Fruit fly (Drosophila melanogaster) whole organism, embryonic: ENCODE measurements around the gene CG42633.

Experiments
- Atf3 ChIP-seq: fragments of 200-800 bp; sonication (Bioruptor generic); optimal IDR thresholded peaks from 3 replicates; lab custom pipeline; 2016; ENCODE audit warnings: missing biosample characterization, missing genetic modification characterization
- Awh ChIP-seq: fragments of 200-800 bp; sonication (Bioruptor generic); IDR thresholded peaks from 2 replicates; pipeline ENCODE4, ENCODE4 v1.3.6; 2022; ENCODE audit warnings: missing biosample characterization, missing genetic modification characterization
- CG10543 ChIP-seq: fragments of 200-800 bp; sonication (Bioruptor generic); optimal IDR thresholded peaks from 3 replicates; lab custom pipeline; 2017; ENCODE audit warnings: missing biosample characterization, mild to moderate bottlenecking, missing genetic modification characterization, moderate library complexity
- CG11723 ChIP-seq: fragments of 200-800 bp; sonication (Bioruptor generic); optimal IDR thresholded peaks from 2 replicates; lab custom pipeline; 2017; ENCODE audit warnings: missing biosample characterization, mild to moderate bottlenecking, missing genetic modification characterization
- CG14014 ChIP-seq: fragments of 200-800 bp; sonication (Bioruptor generic); IDR thresholded peaks from 2 replicates; pipeline ENCODE4 v1.3.6; 2022; ENCODE audit warnings: missing biosample characterization, missing genetic modification characterization
- CG14710 ChIP-seq: fragments of 200-800 bp; sonication (Bioruptor generic); optimal IDR thresholded peaks from 3 replicates; lab custom pipeline; 2019; ENCODE audit warnings: missing biosample characterization, mild to moderate bottlenecking, missing genetic modification characterization, moderate library complexity
- CG15073 ChIP-seq: fragments of 200-800 bp; sonication (Bioruptor generic); optimal IDR thresholded peaks from 2 replicates; lab custom pipeline; 2016; ENCODE audit warnings: missing biosample characterization, missing genetic modification characterization
- CG17612 ChIP-seq: fragments of 200-800 bp; sonication (Bioruptor generic); IDR thresholded peaks from 2 replicates; pipeline ENCODE4 v1.3.6; 2022; ENCODE audit warnings: missing biosample characterization, missing genetic modification characterization
- CG18262 ChIP-seq: fragments of 200-800 bp; optimal IDR thresholded peaks from 3 replicates; lab custom pipeline; 2019; ENCODE audit warnings: missing biosample characterization, mild to moderate bottlenecking, missing genetic modification characterization, moderate library complexity
- CG2199 ChIP-seq: fragments of 200-800 bp; sonication (Bioruptor generic); IDR thresholded peaks from 3 replicates; pipeline ENCODE4 v1.3.6; 2022; ENCODE audit warnings: missing biosample characterization, missing genetic modification characterization
- CG2889 ChIP-seq: fragments of 200-800 bp; sonication (Bioruptor generic); IDR thresholded peaks from 3 replicates; pipeline ENCODE4 v1.3.6; 2022; ENCODE audit warnings: missing biosample characterization, missing genetic modification characterization
- CG31388 ChIP-seq: fragments of 200-800 bp; sonication (Bioruptor generic); optimal IDR thresholded peaks from 2 replicates; lab custom pipeline; 2016; ENCODE audit warnings: missing biosample characterization, missing genetic modification characterization
- CG31441 ChIP-seq: fragments of 200-800 bp; sonication (Bioruptor generic); IDR thresholded peaks from 2 replicates; pipeline ENCODE4 v1.3.6; 2022; ENCODE audit warnings: missing biosample characterization, missing genetic modification characterization
- CG32772 ChIP-seq: fragments of 200-800 bp; sonication (Bioruptor generic); IDR thresholded peaks from 2 replicates; pipeline ENCODE4 v1.3.6; 2022; ENCODE audit warnings: missing biosample characterization, missing genetic modification characterization
- CG33557 ChIP-seq: fragments of 200-800 bp; sonication (Bioruptor generic); optimal IDR thresholded peaks from 2 replicates; lab custom pipeline; 2019; ENCODE audit warnings: missing biosample characterization, mild to moderate bottlenecking, missing genetic modification characterization, moderate library complexity
- CG34376 ChIP-seq: fragments of 200-800 bp; sonication (Bioruptor generic); optimal IDR thresholded peaks from 2 replicates; lab custom pipeline; 2018; ENCODE audit warnings: missing biosample characterization, mild to moderate bottlenecking, missing genetic modification characterization
- CG4328 ChIP-seq: fragments of 200-800 bp; sonication (Bioruptor generic); optimal IDR thresholded peaks from 3 replicates; lab custom pipeline; 2017; ENCODE audit warnings: missing biosample characterization, missing genetic modification reagents, missing genetic modification characterization
- CG4617 ChIP-seq: fragments of 200-800 bp; sonication (Bioruptor generic); optimal IDR thresholded peaks from 3 replicates; lab custom pipeline; 2016; ENCODE audit warnings: missing biosample characterization, missing genetic modification characterization, borderline replicate concordance
- CG4854 ChIP-seq: fragments of 200-800 bp; sonication (Bioruptor generic); optimal IDR thresholded peaks from 2 replicates; lab custom pipeline; 2016; ENCODE audit warnings: missing biosample characterization, missing genetic modification characterization, inconsistent platforms
- CG7839 ChIP-seq: fragments of 200-800 bp; sonication (Bioruptor generic); optimal IDR thresholded peaks from 3 replicates; lab custom pipeline; 2018; ENCODE audit warnings: missing biosample characterization, mild to moderate bottlenecking, missing genetic modification characterization, moderate library complexity
- CG8944 ChIP-seq: fragments of 200-800 bp; sonication (Bioruptor generic); optimal IDR thresholded peaks from 3 replicates; lab custom pipeline; 2016; ENCODE audit warnings: missing biosample characterization, missing genetic modification characterization
- CG9437 ChIP-seq: fragments of 200-800 bp; sonication (Bioruptor generic); optimal IDR thresholded peaks from 2 replicates; lab custom pipeline; 2018; ENCODE audit warnings: missing biosample characterization, mild to moderate bottlenecking, missing genetic modification characterization
- CG9932 ChIP-seq: fragments of 200-800 bp; sonication (Bioruptor generic); IDR thresholded peaks from 2 replicates; pipeline ENCODE4 v1.3.6; 2022; ENCODE audit warnings: missing biosample characterization, missing genetic modification characterization
- Chrac-16 ChIP-seq: fragments of 200-800 bp; sonication (Bioruptor generic); optimal IDR thresholded peaks from 3 replicates; lab custom pipeline; 2016; ENCODE audit warnings: missing biosample characterization, missing genetic modification characterization
- ERR ChIP-seq: fragments of 200-800 bp; sonication (Bioruptor generic); optimal IDR thresholded peaks from 2 replicates; lab custom pipeline; 2016; ENCODE audit warnings: missing biosample characterization, missing genetic modification characterization
- Fer1 ChIP-seq: fragments of 200-800 bp; sonication (Bioruptor generic); optimal IDR thresholded peaks from 2 replicates; lab custom pipeline; 2017; ENCODE audit warnings: missing biosample characterization, mild to moderate bottlenecking, missing genetic modification characterization
- Kr ChIP-seq: fragments of 200-800 bp; sonication (Bioruptor generic); optimal IDR thresholded peaks from 2 replicates; lab custom pipeline; 2017; ENCODE audit warnings: missing biosample characterization, mild to moderate bottlenecking, missing genetic modification characterization
- Optix ChIP-seq: fragments of 200-800 bp; sonication (Bioruptor generic); IDR thresholded peaks from 3 replicates; pipeline ENCODE4 v1.3.6; 2022; ENCODE audit warnings: missing biosample characterization, missing genetic modification characterization
- Pdp1 ChIP-seq, 2 experiments: fragments of 200-800 bp; sonication (Bioruptor generic); optimal IDR thresholded peaks; 3 replicates each; lab custom pipeline; 2016; ENCODE audit warnings: missing biosample characterization in 2 of 2, missing genetic modification characterization in 2 of 2, mild to moderate bottlenecking in 1 of 2, moderate library complexity in 1 of 2
- Side ChIP-seq: fragments of 200-800 bp; sonication (Bioruptor generic); optimal IDR thresholded peaks from 2 replicates; lab custom pipeline; 2016; ENCODE audit warnings: missing biosample characterization, missing genetic modification characterization
- Six4 ChIP-seq: fragments of 200-800 bp; sonication (Bioruptor generic); optimal IDR thresholded peaks from 2 replicates; lab custom pipeline; 2016; ENCODE audit warnings: missing biosample characterization, missing genetic modification characterization
- al ChIP-seq: fragments of 200-800 bp; sonication (Bioruptor generic); IDR thresholded peaks from 2 replicates; pipeline ENCODE4 v1.3.6; 2022; ENCODE audit warnings: missing biosample characterization, missing genetic modification characterization
- crol ChIP-seq: fragments of 200-800 bp; sonication (Bioruptor generic); IDR thresholded peaks from 2 replicates; pipeline ENCODE4 v1.3.6; 2022; ENCODE audit warnings: missing biosample characterization, missing genetic modification characterization
- danr ChIP-seq: fragments of 200-800 bp; sonication (Bioruptor generic); IDR thresholded peaks from 2 replicates; pipeline ENCODE4 v1.3.6; 2022; ENCODE audit warnings: missing biosample characterization, missing genetic modification characterization
- hth ChIP-seq: fragments of >200 bp; optimal IDR thresholded peaks from 2 replicates; lab custom pipeline; 2017; ENCODE audit warnings: inconsistent platforms
- jumu ChIP-seq: fragments of 200-800 bp; sonication (Bioruptor generic); optimal IDR thresholded peaks from 3 replicates; lab custom pipeline; 2016; ENCODE audit warnings: missing biosample characterization, missing genetic modification characterization
- kni ChIP-seq: fragments of 200-800 bp; sonication (Bioruptor generic); optimal IDR thresholded peaks from 3 replicates; lab custom pipeline; 2017; ENCODE audit warnings: mild to moderate bottlenecking, missing biosample characterization, missing genetic modification reagents, missing genetic modification characterization
- lbe ChIP-seq: fragments of 200-800 bp; sonication (Bioruptor generic); optimal IDR thresholded peaks from 2 replicates; lab custom pipeline; 2016; ENCODE audit warnings: missing biosample characterization, mild to moderate bottlenecking, missing genetic modification characterization
- nerfin-1 ChIP-seq: fragments of 200-800 bp; sonication (Bioruptor generic); optimal IDR thresholded peaks from 3 replicates; lab custom pipeline; 2019; ENCODE audit warnings: missing biosample characterization, mild to moderate bottlenecking, missing genetic modification characterization, moderate library complexity
- otp ChIP-seq: fragments of 200-800 bp; sonication (Bioruptor generic); IDR thresholded peaks from 3 replicates; pipeline ENCODE4, ENCODE4 v1.3.6; 2022; ENCODE audit warnings: missing biosample characterization, missing genetic modification characterization
- phol ChIP-seq: fragments of 200-800 bp; sonication (Bioruptor generic); optimal IDR thresholded peaks from 3 replicates; lab custom pipeline; 2018; ENCODE audit warnings: missing biosample characterization, mild to moderate bottlenecking, missing genetic modification characterization, moderate library complexity
- pzg ChIP-seq: fragments of 200-800 bp; sonication (Bioruptor generic); optimal IDR thresholded peaks from 3 replicates; lab custom pipeline; 2018; ENCODE audit warnings: missing biosample characterization, mild to moderate bottlenecking, missing genetic modification characterization, moderate library complexity
- sima ChIP-seq: fragments of 200-800 bp; sonication (Bioruptor generic); optimal IDR thresholded peaks from 2 replicates; lab custom pipeline; 2016; ENCODE audit warnings: missing biosample characterization, missing genetic modification characterization
- sisA ChIP-seq: fragments of 200-800 bp; sonication (Bioruptor generic); IDR thresholded peaks from 2 replicates; pipeline ENCODE4 v1.3.6; 2022; ENCODE audit warnings: missing biosample characterization, missing genetic modification characterization
- sqz ChIP-seq: fragments of 200-800 bp; sonication (Bioruptor generic); optimal IDR thresholded peaks from 3 replicates; lab custom pipeline; 2018; ENCODE audit warnings: missing biosample characterization, mild to moderate bottlenecking, missing genetic modification characterization
- tin ChIP-seq: fragments of 200-800 bp; sonication (Bioruptor generic); optimal IDR thresholded peaks from 3 replicates; lab custom pipeline; 2016; ENCODE audit warnings: missing biosample characterization, missing genetic modification characterization
- wdn ChIP-seq: fragments of 200-800 bp; sonication (Bioruptor generic); IDR thresholded peaks from 2 replicates; pipeline ENCODE4 v1.3.6; 2022; ENCODE audit warnings: missing biosample characterization, missing genetic modification characterization
- wor ChIP-seq: fragments of 200-800 bp; sonication (Bioruptor generic); IDR thresholded peaks from 2 replicates; pipeline ENCODE4 v1.3.6; 2022; ENCODE audit warnings: missing biosample characterization, missing genetic modification characterization
- z ChIP-seq: fragments of 200-800 bp; sonication (Bioruptor generic); IDR thresholded peaks from 3 replicates; pipeline ENCODE4 v1.3.6; 2022; ENCODE audit warnings: missing biosample characterization, missing genetic modification characterization

The CG42633 gene

DNA sequence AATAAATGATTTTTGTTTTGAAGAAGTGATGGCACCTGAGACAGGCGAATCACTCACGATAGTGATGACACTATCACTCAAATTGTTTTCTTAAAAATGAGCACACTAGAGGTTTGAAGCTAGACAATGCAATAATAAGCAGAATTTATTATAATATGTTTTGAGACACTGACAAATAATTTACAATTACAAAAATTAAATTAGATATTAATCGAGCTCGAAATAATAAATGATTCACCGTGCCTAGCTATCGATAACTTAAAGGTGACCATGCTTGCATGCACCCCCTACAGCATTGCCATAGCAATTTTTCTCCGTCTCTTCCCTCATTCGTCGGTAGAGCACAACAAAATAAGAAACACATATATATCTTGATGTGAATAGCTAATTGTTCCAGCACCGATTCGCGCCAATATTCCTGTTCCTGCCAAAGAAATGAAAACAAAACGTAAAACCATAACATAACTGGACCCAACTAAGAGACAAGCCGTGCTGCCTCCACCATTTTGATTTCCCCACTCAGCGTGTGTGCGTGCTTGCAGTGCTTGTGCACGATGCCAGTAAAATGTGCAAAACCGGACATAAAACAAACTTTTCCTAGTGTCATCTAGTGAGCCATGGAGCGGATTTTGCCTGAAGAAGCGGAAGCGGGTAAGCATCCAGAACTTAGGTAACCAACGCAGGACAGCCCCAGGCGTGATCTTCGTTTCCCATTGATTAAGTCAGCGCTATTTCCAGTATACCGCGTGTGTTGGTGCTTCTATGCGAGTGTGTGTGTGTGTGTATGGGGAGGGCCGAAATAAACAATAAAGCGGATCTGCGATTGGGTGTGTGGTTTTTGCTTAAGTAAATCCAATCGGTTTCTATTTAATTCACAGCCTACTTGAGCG is 20.9 kb downstream of the CG42633 start, which contains the start of the genes MED7 and Cap-H2 (continued):
- no peak for TF ChIP-seq z (GFP tag; lab: Robert Waterston, UW)
- peak; percentile 48 for TF ChIP-seq CG4328
- peak; percentile 74 for TF ChIP-seq CG14014
- peak; percentile 75 for TF ChIP-seq nerfin-1 (tag; lab: Kevin White, UChicago)
- peak; percentile 59 for TF ChIP-seq wor
- TF ChIP-seq CG14710 (tag; lab: Kevin White, UChicago) = peak; percentile 87
- TF ChIP-seq al (GFP tag; lab: Robert Waterston, UW) = peak; percentile 82
- TF ChIP-seq sisA (GFP tag; lab: Robert Waterston, UW) = peak; percentile 87
- peak; percentile 72; the same call in 2 of the 3 replicates for TF ChIP-seq Optix
- TF ChIP-seq hth (lab: Kevin White, UChicago) = no peak
- peak; percentile 98 for TF ChIP-seq CG4617 (GFP tag; lab: Kevin White, UChicago)
- peak; percentile 55; the same call in 1 of the 2 replicates for TF ChIP-seq CG17612
- peak; percentile 76 for TF ChIP-seq CG4854 (GFP tag; lab: Kevin White, UChicago)
- peak; percentile 43 for TF ChIP-seq CG9437
- peak; percentile 88 for TF ChIP-seq Chrac-16
- TF ChIP-seq CG2199 (GFP tag; lab: Robert Waterston, UW) = 0 out of 3 replicates have a peak, but pooled peaks have one; percentile 17
- TF ChIP-seq phol (tag; lab: Kevin White, UChicago) = peak; percentile 88
- peak; percentile 41 for TF ChIP-seq ERR (GFP tag; lab: Kevin White, UChicago)
- peak; percentile 80 for TF ChIP-seq CG18262 (tag; lab: Kevin White, UChicago)
- TF ChIP-seq Kr (GFP tag; lab: Kevin White, UChicago) = no peak
- TF ChIP-seq CG10543 = peak; percentile 27
- peak; percentile 40; the same call in 1 of the 3 replicates for TF ChIP-seq otp
- peak; percentile 67 for TF ChIP-seq Awh (GFP tag; lab: Robert Waterston, UW)
- TF ChIP-seq CG2889 (GFP tag; lab: Robert Waterston, UW) = peak; percentile 62; the same call in 1 of the 3 replicates
- peak; percentile 78 for TF ChIP-seq pzg
- TF ChIP-seq kni (GFP tag; lab: Kevin White, UChicago) = no peak
- TF ChIP-seq sqz (GFP tag; lab: Kevin White, UChicago) = no peak
- peak; percentile 95 for TF ChIP-seq CG9932 (GFP tag; lab: Robert Waterston, UW)
- TF ChIP-seq crol (GFP tag; lab: Robert Waterston, UW) = no peak
- no peak; the same call in none of the 2 replicates for TF ChIP-seq CG31441 (GFP tag; lab: Robert Waterston, UW)
- TF ChIP-seq tin (GFP tag; lab: Kevin White, UChicago) = peak; percentile 88
- TF ChIP-seq danr = 0 out of 2 replicates have a peak, but pooled peaks have one; percentile 41
- TF ChIP-seq Side (GFP tag; lab: Kevin White, UChicago) = peak; percentile 50
- peak; percentile 50 for TF ChIP-seq CG11723 (GFP tag; lab: Kevin White, UChicago)
- peak; percentile 38 for TF ChIP-seq Six4
- peak; percentile 67; the same call in 1 of the 2 replicates for TF ChIP-seq wdn (GFP tag; lab: Robert Waterston, UW)
- TF ChIP-seq lbe = peak; percentile 69
- TF ChIP-seq CG8944 (GFP tag; lab: Kevin White, UChicago) = peak; percentile 80
- peak; percentile 76 for TF ChIP-seq CG31388 (GFP tag; lab: Kevin White, UChicago)
- peak; percentile 39 for TF ChIP-seq CG34376 (GFP tag; lab: Kevin White, UChicago)
- TF ChIP-seq CG15073 (GFP tag; lab: Kevin White, UChicago) = no peak
- TF ChIP-seq jumu (GFP tag; lab: Kevin White, UChicago) = peak; percentile 72
- TF ChIP-seq Fer1 = peak; percentile 70
- TF ChIP-seq Pdp1 (GFP tag; optimal IDR thresholded peaks at IDR 0.05; lab: Kevin White, UChicago) = peak; percentile 85 to 87
- peak; percentile 56 for TF ChIP-seq Atf3
- TF ChIP-seq CG32772 (GFP tag; lab: Robert Waterston, UW) = peak; percentile 75
- TF ChIP-seq sima = no peak
- peak; percentile 73 for TF ChIP-seq CG33557 (GFP tag; lab: Kevin White, UChicago)
- TF ChIP-seq CG7839 (tag; lab: Kevin White, UChicago) = no peak
